Worm (Caenorhabditis elegans): ENCODE data around the gene M02B1.3.
"Not testable (repeated sequence)": the region's sequence is repeated elsewhere in the genome, so short reads cannot be mapped to it uniquely, and the experiment has no call there.

DNA sequence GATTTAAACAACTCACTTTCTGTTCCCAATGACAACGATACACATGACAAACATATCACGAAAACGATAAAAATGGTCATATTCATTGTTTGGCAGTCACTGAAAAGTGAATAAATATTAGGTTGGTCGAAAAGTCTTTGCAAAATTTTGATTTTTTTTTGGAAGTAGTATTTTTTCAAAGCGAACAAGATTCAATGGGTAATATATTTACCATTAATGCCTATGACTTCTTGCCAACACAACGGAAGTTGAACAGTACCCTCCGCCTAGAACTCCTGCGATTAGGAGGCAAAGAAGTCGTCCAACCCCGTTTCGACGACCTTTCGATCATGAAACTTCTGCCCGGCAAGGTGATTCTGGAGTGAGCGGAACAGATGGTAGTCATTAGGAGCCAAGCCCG is 39.0 kb downstream of the M02B1.3 start, which contains the start of gene ZK896.1:
- not testable (repeated sequence) for TF ChIP-seq T22C8.4 (GFP tag; IDR thresholded peaks at IDR 0.05); ref-1 (GFP tag; conservative IDR thresholded peaks at IDR 0.05); klf-2 (GFP tag; conservative IDR thresholded peaks at IDR 0.05); med-1 (GFP tag; optimal IDR thresholded peaks at IDR 0.05; ENCODE audit: insufficient read depth)

All from whole organism, midembryonic.